Fruit fly (Drosophila melanogaster) whole organism, embryonic: ENCODE results near the gene Tim8.

Experiments used
- ATbp ChIP-seq: fragments of 200-800 bp; sonication (Bioruptor generic); optimal IDR thresholded peaks from 2 replicates; lab custom pipeline; 2017; ENCODE audit warnings: missing biosample characterization, mild to moderate bottlenecking, missing genetic modification characterization, missing genetic modification reagents
- Aef1 ChIP-seq: fragments of 200-800 bp; sonication (Bioruptor generic); IDR thresholded peaks from 3 replicates; pipeline ENCODE4 v1.3.6; 2022; ENCODE audit warnings: missing biosample characterization, missing genetic modification characterization
- Bdp1 ChIP-seq: fragments of 200-800 bp; sonication (Bioruptor generic); optimal IDR thresholded peaks from 3 replicates; lab custom pipeline; 2016; ENCODE audit warnings: missing biosample characterization, missing genetic modification characterization
- CG10565 ChIP-seq: fragments of 200-800 bp; sonication (Bioruptor generic); optimal IDR thresholded peaks from 3 replicates; lab custom pipeline; 2016; ENCODE audit warnings: missing biosample characterization, mild to moderate bottlenecking, missing genetic modification characterization
- CG10959 ChIP-seq: fragments of 200-800 bp; sonication (Bioruptor generic); IDR thresholded peaks from 2 replicates; pipeline ENCODE4 v1.3.6; 2022; ENCODE audit warnings: missing biosample characterization, missing genetic modification characterization
- CG11456 ChIP-seq: fragments of 200-800 bp; sonication (Bioruptor generic); IDR thresholded peaks from 3 replicates; pipeline ENCODE4 v1.3.6; 2022; ENCODE audit warnings: missing biosample characterization, missing genetic modification characterization
- CG11696 ChIP-seq: fragments of 200-800 bp; sonication (Bioruptor generic); IDR thresholded peaks from 2 replicates; pipeline ENCODE4 v1.3.6; 2022; ENCODE audit warnings: missing biosample characterization, missing genetic modification characterization
- CG12236 ChIP-seq: fragments of 200-800 bp; sonication (Bioruptor generic); optimal IDR thresholded peaks from 2 replicates; lab custom pipeline; 2016; ENCODE audit warnings: missing biosample characterization, missing genetic modification characterization
- CG12942 ChIP-seq: fragments of 200-800 bp; sonication (Bioruptor generic); optimal IDR thresholded peaks from 3 replicates; lab custom pipeline; 2016; ENCODE audit warnings: missing biosample characterization, missing genetic modification characterization
- CG13894 ChIP-seq: fragments of 200-800 bp; sonication (Bioruptor generic); optimal IDR thresholded peaks from 3 replicates; lab custom pipeline; 2018; ENCODE audit warnings: missing biosample characterization, mild to moderate bottlenecking, missing genetic modification characterization, moderate library complexity
- CG14014 ChIP-seq: fragments of 200-800 bp; sonication (Bioruptor generic); IDR thresholded peaks from 2 replicates; pipeline ENCODE4 v1.3.6; 2022; ENCODE audit warnings: missing biosample characterization, missing genetic modification characterization
- CG15514 ChIP-seq: fragments of 200-800 bp; sonication (Bioruptor generic); optimal IDR thresholded peaks from 3 replicates; lab custom pipeline; 2017; ENCODE audit warnings: missing biosample characterization, missing genetic modification characterization, mild to moderate bottlenecking, moderate library complexity, missing genetic modification reagents
- CG17385 ChIP-seq: fragments of 200-800 bp; sonication (Bioruptor generic); optimal IDR thresholded peaks from 3 replicates; lab custom pipeline; 2018; ENCODE audit warnings: missing biosample characterization, mild to moderate bottlenecking, missing genetic modification characterization
- CG18476 ChIP-seq: fragments of 200-800 bp; sonication (Bioruptor generic); optimal IDR thresholded peaks from 2 replicates; lab custom pipeline; 2016; ENCODE audit warnings: missing biosample characterization, mild to moderate bottlenecking, missing genetic modification characterization
- CG2678 ChIP-seq: fragments of 200-800 bp; sonication (Bioruptor generic); optimal IDR thresholded peaks from 3 replicates; lab custom pipeline; 2019; ENCODE audit warnings: missing biosample characterization, mild to moderate bottlenecking, missing genetic modification characterization, moderate library complexity
- CG30431 ChIP-seq: fragments of 200-800 bp; sonication (Bioruptor generic); optimal IDR thresholded peaks from 2 replicates; lab custom pipeline; 2017; ENCODE audit warnings: missing biosample characterization, missing genetic modification characterization
- CG31388 ChIP-seq: fragments of 200-800 bp; sonication (Bioruptor generic); optimal IDR thresholded peaks from 2 replicates; lab custom pipeline; 2016; ENCODE audit warnings: missing biosample characterization, missing genetic modification characterization
- CG33557 ChIP-seq: fragments of 200-800 bp; sonication (Bioruptor generic); optimal IDR thresholded peaks from 2 replicates; lab custom pipeline; 2019; ENCODE audit warnings: missing biosample characterization, mild to moderate bottlenecking, missing genetic modification characterization, moderate library complexity
- CG4328 ChIP-seq: fragments of 200-800 bp; sonication (Bioruptor generic); optimal IDR thresholded peaks from 3 replicates; lab custom pipeline; 2017; ENCODE audit warnings: missing biosample characterization, missing genetic modification reagents, missing genetic modification characterization
- CG7786 ChIP-seq: fragments of 200-800 bp; sonication (Bioruptor generic); optimal IDR thresholded peaks from 2 replicates; lab custom pipeline; 2016; ENCODE audit warnings: missing biosample characterization, missing genetic modification characterization
- CHES-1-like ChIP-seq: fragments of 200-800 bp; sonication (Bioruptor generic); optimal IDR thresholded peaks from 2 replicates; lab custom pipeline; 2016; ENCODE audit warnings: missing biosample characterization, missing genetic modification characterization
- Elba2 ChIP-seq: fragments of 200-800 bp; sonication (Bioruptor generic); optimal IDR thresholded peaks from 3 replicates; lab custom pipeline; 2016; ENCODE audit warnings: missing biosample characterization, missing genetic modification characterization
- Gug ChIP-seq: fragments of 200-800 bp; sonication (Bioruptor generic); IDR thresholded peaks from 4 replicates; pipeline ENCODE4 v1.3.6; 2022; ENCODE audit warnings: missing biosample characterization, missing genetic modification characterization
- HLH3B ChIP-seq: fragments of 200-800 bp; sonication (Bioruptor generic); IDR thresholded peaks from 2 replicates; pipeline ENCODE4 v1.3.6; 2022; ENCODE audit warnings: missing biosample characterization, missing genetic modification characterization
- Hey ChIP-seq: fragments of 200-800 bp; sonication (Bioruptor generic); optimal IDR thresholded peaks from 3 replicates; lab custom pipeline; 2018; ENCODE audit warnings: missing biosample characterization, mild to moderate bottlenecking, missing genetic modification characterization
- Hr39 ChIP-seq: fragments of >200 bp; optimal IDR thresholded peaks from 2 replicates; lab custom pipeline; 2017
- Lpt ChIP-seq: fragments of >200 bp; optimal IDR thresholded peaks from 2 replicates; lab custom pipeline; 2018; ENCODE audit warnings: missing biosample characterization, missing genetic modification characterization
- Med ChIP-seq: fragments of 200-800 bp; sonication (Bioruptor generic); peaks from one replicate; lab custom pipeline; 2016; ENCODE audit warnings: missing biosample characterization, missing genetic modification characterization, mild to moderate bottlenecking, inconsistent platforms, moderate library complexity
- Meics ChIP-seq: fragments of 200-800 bp; sonication (Bioruptor generic); optimal IDR thresholded peaks from 2 replicates; lab custom pipeline; 2017; ENCODE audit warnings: missing biosample characterization, mild to moderate bottlenecking, missing genetic modification characterization
- NFAT ChIP-seq: fragments of 200-800 bp; sonication (Bioruptor generic); IDR thresholded peaks from 2 replicates; pipeline ENCODE4 v1.3.6; 2022; ENCODE audit warnings: missing biosample characterization, missing genetic modification characterization
- NfI ChIP-seq: fragments of 200-800 bp; sonication (Bioruptor generic); optimal IDR thresholded peaks from 3 replicates; lab custom pipeline; 2018; ENCODE audit warnings: missing biosample characterization, mild to moderate bottlenecking, missing genetic modification characterization, moderate library complexity
- Ptx1 ChIP-seq: fragments of 200-800 bp; sonication (Bioruptor generic); IDR thresholded peaks from 2 replicates; pipeline ENCODE4 v1.3.6; 2022; ENCODE audit warnings: missing biosample characterization, missing genetic modification characterization
- Ravus ChIP-seq: fragments of 200-800 bp; sonication (Bioruptor generic); IDR thresholded peaks from 2 replicates; pipeline ENCODE4 v1.3.6; 2022; ENCODE audit warnings: missing biosample characterization, missing genetic modification characterization
- Side ChIP-seq: fragments of 200-800 bp; sonication (Bioruptor generic); optimal IDR thresholded peaks from 2 replicates; lab custom pipeline; 2016; ENCODE audit warnings: missing biosample characterization, missing genetic modification characterization
- bab2 ChIP-seq: fragments of 200-800 bp; sonication (Bioruptor generic); optimal IDR thresholded peaks from 2 replicates; lab custom pipeline; 2016; ENCODE audit warnings: missing biosample characterization, missing genetic modification characterization
- br ChIP-seq: fragments of >200 bp; optimal IDR thresholded peaks from 2 replicates; lab custom pipeline; 2017
- crp ChIP-seq, 2 experiments: fragments of 200-800 bp; sonication (Bioruptor generic); optimal IDR thresholded peaks; 2 replicates in 1 of 2; 3 replicates in 1 of 2; lab custom pipeline; 2017; ENCODE audit warnings: missing biosample characterization in 2 of 2, missing genetic modification characterization in 2 of 2, mild to moderate bottlenecking in 1 of 2, moderate library complexity in 1 of 2
- dmrt11E ChIP-seq: fragments of 200-800 bp; sonication (Bioruptor generic); optimal IDR thresholded peaks from 3 replicates; lab custom pipeline; 2018; ENCODE audit warnings: missing biosample characterization, mild to moderate bottlenecking, missing genetic modification characterization, moderate library complexity
- dmrt99B ChIP-seq: fragments of 200-800 bp; sonication (Bioruptor generic); optimal IDR thresholded peaks from 2 replicates; lab custom pipeline; 2018; ENCODE audit warnings: missing biosample characterization, mild to moderate bottlenecking, missing genetic modification characterization, moderate library complexity
- dysf ChIP-seq: fragments of 200-800 bp; sonication (Bioruptor generic); IDR thresholded peaks from 3 replicates; pipeline ENCODE4 v1.3.6; 2022; ENCODE audit warnings: missing biosample characterization, missing genetic modification characterization
- emc ChIP-seq: fragments of 200-800 bp; sonication (Bioruptor generic); optimal IDR thresholded peaks from 2 replicates; lab custom pipeline; 2016; ENCODE audit warnings: missing biosample characterization, missing genetic modification characterization
- gem ChIP-seq: fragments of 200-800 bp; sonication (Bioruptor generic); optimal IDR thresholded peaks from 2 replicates; lab custom pipeline; 2019; ENCODE audit warnings: missing biosample characterization, mild to moderate bottlenecking, missing genetic modification characterization, moderate library complexity
- kah ChIP-seq: fragments of 200-800 bp; sonication (Bioruptor generic); optimal IDR thresholded peaks from 2 replicates; lab custom pipeline; 2018; ENCODE audit warnings: missing biosample characterization, mild to moderate bottlenecking, missing genetic modification characterization
- lilli ChIP-seq: fragments of 200-800 bp; sonication (Bioruptor generic); optimal IDR thresholded peaks from 3 replicates; lab custom pipeline; 2016; ENCODE audit warnings: missing biosample characterization, missing genetic modification characterization
- lmd ChIP-seq: fragments of 200-800 bp; sonication (Bioruptor generic); IDR thresholded peaks from 2 replicates; pipeline ENCODE4 v1.3.6; 2022; ENCODE audit warnings: missing biosample characterization, missing genetic modification characterization
- nau ChIP-seq: fragments of 200-800 bp; sonication (Bioruptor generic); optimal IDR thresholded peaks from 3 replicates; lab custom pipeline; 2017; ENCODE audit warnings: missing biosample characterization, mild to moderate bottlenecking, missing genetic modification characterization, missing genetic modification reagents
- pfk ChIP-seq: fragments of 200-800 bp; sonication (Bioruptor generic); optimal IDR thresholded peaks from 2 replicates; lab custom pipeline; 2018; ENCODE audit warnings: missing biosample characterization, mild to moderate bottlenecking, missing genetic modification characterization, moderate library complexity
- psq ChIP-seq: fragments of 200-800 bp; sonication (Bioruptor generic); optimal IDR thresholded peaks from 2 replicates; lab custom pipeline; 2017; ENCODE audit warnings: missing biosample characterization, missing genetic modification characterization
- sd ChIP-seq: fragments of 200-800 bp; sonication (Bioruptor generic); optimal IDR thresholded peaks from 3 replicates; lab custom pipeline; 2018; ENCODE audit warnings: missing biosample characterization, mild to moderate bottlenecking, missing genetic modification characterization, moderate library complexity
- ssp ChIP-seq: fragments of 200-800 bp; sonication (Bioruptor generic); IDR thresholded peaks from 2 replicates; pipeline ENCODE4 v1.3.6; 2022; ENCODE audit warnings: missing biosample characterization, missing genetic modification characterization
- tio ChIP-seq: fragments of 200-800 bp; sonication (Bioruptor generic); optimal IDR thresholded peaks from 2 replicates; lab custom pipeline; 2017; ENCODE audit warnings: missing biosample characterization, missing genetic modification characterization, inconsistent platforms
- zfh1 ChIP-seq: fragments of 200-800 bp; sonication (Bioruptor generic); IDR thresholded peaks from 3 replicates; pipeline ENCODE4 v1.3.6; 2022; ENCODE audit warnings: missing biosample characterization, missing genetic modification characterization

The Tim8 gene

dm6 chrX:11351351-11351750 lies 16.9 kb upstream of the Tim8 start (continued):
- TF ChIP-seq Bdp1 (GFP tag; lab: Kevin White, UChicago): peak; percentile 84
- TF ChIP-seq br (lab: Kevin White, UChicago): no peak
- peak; percentile 61 for TF ChIP-seq psq (GFP tag; lab: Kevin White, UChicago)
- peak; percentile 97 for TF ChIP-seq dysf (GFP tag; lab: Robert Waterston, UW)
- TF ChIP-seq HLH3B: peak; percentile 96
- TF ChIP-seq Aef1: peak; percentile 95
- peak; percentile 84 for TF ChIP-seq Ravus (GFP tag; lab: Robert Waterston, UW)
- TF ChIP-seq lilli (GFP tag; lab: Kevin White, UChicago): peak; percentile 94
- peak; percentile 82 for TF ChIP-seq CG13894 (tag; lab: Kevin White, UChicago)
- peak; percentile 70 for TF ChIP-seq sd (tag; lab: Kevin White, UChicago)
- TF ChIP-seq Med (GFP tag; lab: Kevin White, UChicago): peak; percentile 99
- TF ChIP-seq gem (tag; lab: Kevin White, UChicago): peak; percentile 93
- TF ChIP-seq CG10565: peak; percentile 61
- TF ChIP-seq Elba2 (GFP tag; lab: Kevin White, UChicago): peak; percentile 49
- TF ChIP-seq bab2 (GFP tag; lab: Kevin White, UChicago): peak; percentile 95
- peak; percentile 95 for TF ChIP-seq CG14014 (GFP tag; lab: Robert Waterston, UW)
- no peak for TF ChIP-seq Lpt
- TF ChIP-seq CG18476: peak; percentile 85
- peak; percentile 95 for TF ChIP-seq dmrt99B (tag; lab: Kevin White, UChicago)
- TF ChIP-seq CHES-1-like (GFP tag; lab: Kevin White, UChicago): peak; percentile 90
- TF ChIP-seq CG30431: peak; percentile 93
- peak; percentile 95 for TF ChIP-seq NFAT (GFP tag; lab: Robert Waterston, UW)
- TF ChIP-seq crp (GFP tag; optimal IDR thresholded peaks at IDR 0.05; lab: Kevin White, UChicago): peak in 1 of 2 experiments; percentile 50
- peak; percentile 83 for TF ChIP-seq CG31388 (GFP tag; lab: Kevin White, UChicago)
- peak; percentile 93 for TF ChIP-seq CG2678
- TF ChIP-seq ATbp (GFP tag; lab: Kevin White, UChicago): peak; percentile 93
- peak; percentile 74 for TF ChIP-seq CG33557 (GFP tag; lab: Kevin White, UChicago)
- peak; percentile 97 for TF ChIP-seq Gug
- TF ChIP-seq CG11456 (GFP tag; lab: Robert Waterston, UW): peak; percentile 97
- no peak for TF ChIP-seq Hr39 (lab: Kevin White, UChicago)
- TF ChIP-seq CG12236 (GFP tag; lab: Kevin White, UChicago): peak; percentile 76
- peak; percentile 94 for TF ChIP-seq CG7786 (GFP tag; lab: Kevin White, UChicago)
- no peak for TF ChIP-seq pfk (GFP tag; lab: Kevin White, UChicago)
- TF ChIP-seq CG17385 (GFP tag; lab: Kevin White, UChicago): peak; percentile 89
- peak; percentile 86 for TF ChIP-seq kah (GFP tag; lab: Kevin White, UChicago)
- TF ChIP-seq NfI (GFP tag; lab: Kevin White, UChicago): peak; percentile 95
- TF ChIP-seq CG11696 (GFP tag; lab: Robert Waterston, UW): peak; percentile 86
- peak; percentile 88 for TF ChIP-seq CG10959 (GFP tag; lab: Robert Waterston, UW)
- TF ChIP-seq Side: peak; percentile 93
- TF ChIP-seq dmrt11E (tag; lab: Kevin White, UChicago): peak; percentile 87
- peak; percentile 96 for TF ChIP-seq zfh1 (GFP tag; lab: Robert Waterston, UW)
- TF ChIP-seq lmd (GFP tag; lab: Robert Waterston, UW): peak; percentile 96
- peak; percentile 95 for TF ChIP-seq Ptx1
- TF ChIP-seq CG12942 (GFP tag; lab: Kevin White, UChicago): peak; percentile 83
- peak; percentile 87 for TF ChIP-seq nau (GFP tag; lab: Kevin White, UChicago)
- peak; percentile 85 for TF ChIP-seq CG4328 (GFP tag; lab: Kevin White, UChicago)
- TF ChIP-seq emc (GFP tag; lab: Kevin White, UChicago): peak; percentile 80
- TF ChIP-seq Meics (GFP tag; lab: Kevin White, UChicago): peak; percentile 93
- peak; percentile 85 for TF ChIP-seq CG15514
- TF ChIP-seq tio (GFP tag; lab: Kevin White, UChicago): no peak
- TF ChIP-seq Hey (tag; lab: Kevin White, UChicago): peak; percentile 78
- peak; percentile 87 for TF ChIP-seq ssp (GFP tag; lab: Robert Waterston, UW)
